Worm (Caenorhabditis elegans) whole organism, late embryonic: ENCODE results near the gene str-25.

ENCODE experiments used
- C08G9.2 ChIP-seq: sonication (generic microtip); optimal IDR thresholded peaks from 2 replicates; lab custom pipeline; 2016; ENCODE audit warnings: mild to moderate bottlenecking, missing genetic modification characterization, moderate library complexity, missing compliant biosample characterization
- C38D4.7 ChIP-seq: fragments of 200-800 bp; sonication (Bioruptor generic); optimal IDR thresholded peaks from 2 replicates; lab custom pipeline; 2018; ENCODE audit warnings: mild to moderate bottlenecking, missing genetic modification characterization, moderate library complexity, missing compliant biosample characterization
- K02D7.2 ChIP-seq: sonication (generic microtip); optimal IDR thresholded peaks from 2 replicates; lab custom pipeline; 2017; ENCODE audit warnings: mild to moderate bottlenecking, missing genetic modification characterization, missing compliant biosample characterization
- T23F11.4 ChIP-seq: fragments of 200-800 bp; sonication (Bioruptor generic); optimal IDR thresholded peaks from 2 replicates; lab custom pipeline; 2018; ENCODE audit warnings: mild to moderate bottlenecking, missing genetic modification characterization, missing compliant biosample characterization
- ahr-1 ChIP-seq: sonication (generic microtip); optimal IDR thresholded peaks from 2 replicates; lab custom pipeline; 2016; ENCODE audit warnings: missing genetic modification characterization, missing compliant biosample characterization
- ama-1 ChIP-seq: fragments of 150-350 bp; optimal IDR thresholded peaks from 2 replicates; lab custom pipeline; 2014
- ceh-14 ChIP-seq: sonication (generic microtip); optimal IDR thresholded peaks from 2 replicates; lab custom pipeline; 2016; ENCODE audit warnings: missing genotype, missing genetic modification characterization, missing compliant biosample characterization
- ceh-18 ChIP-seq: sonication (generic microtip); optimal IDR thresholded peaks from 2 replicates; lab custom pipeline; 2016; ENCODE audit warnings: missing genetic modification characterization, missing compliant biosample characterization
- ceh-22 ChIP-seq: sonication (generic microtip); optimal IDR thresholded peaks from 2 replicates; lab custom pipeline; 2017; ENCODE audit warnings: missing biosample characterization, missing genetic modification characterization
- ceh-24 ChIP-seq: sonication (generic microtip); optimal IDR thresholded peaks from 2 replicates; lab custom pipeline; 2016; ENCODE audit warnings: mild to moderate bottlenecking, missing genetic modification characterization, missing compliant biosample characterization
- ceh-31 ChIP-seq: sonication (generic microtip); optimal IDR thresholded peaks from 2 replicates; lab custom pipeline; 2016; ENCODE audit warnings: missing genetic modification characterization, missing compliant biosample characterization
- ceh-34 ChIP-seq: sonication (generic microtip); optimal IDR thresholded peaks from 2 replicates; lab custom pipeline; 2016; ENCODE audit warnings: mild to moderate bottlenecking, missing genetic modification characterization, missing compliant biosample characterization
- ceh-45 ChIP-seq: fragments of 200-800 bp; sonication (Bioruptor generic); IDR thresholded peaks from 2 replicates; pipeline ENCODE4 v1.3.6; 2022; ENCODE audit warnings: missing genetic modification reagents, missing genetic modification characterization, missing compliant biosample characterization
- ceh-9 ChIP-seq: sonication (generic microtip); optimal IDR thresholded peaks from 2 replicates; lab custom pipeline; 2016; ENCODE audit warnings: mild to moderate bottlenecking, missing genetic modification characterization, inconsistent platforms, missing compliant biosample characterization
- che-1 ChIP-seq: sonication (generic microtip); optimal IDR thresholded peaks from 2 replicates; lab custom pipeline; 2016; ENCODE audit warnings: mild to moderate bottlenecking, missing genetic modification characterization, missing compliant biosample characterization
- dmd-4 ChIP-seq: sonication (generic microtip); optimal IDR thresholded peaks from 2 replicates; lab custom pipeline; 2016; ENCODE audit warnings: borderline replicate concordance, missing genetic modification characterization, missing compliant biosample characterization
- dve-1 ChIP-seq: sonication (generic microtip); optimal IDR thresholded peaks from 2 replicates; lab custom pipeline; 2017; ENCODE audit warnings: antibody characterized with exemption, mild to moderate bottlenecking, missing genetic modification characterization, missing compliant biosample characterization
- elt-2 ChIP-seq: sonication (generic microtip); optimal IDR thresholded peaks from 2 replicates; lab custom pipeline; 2016; ENCODE audit warnings: missing genetic modification reagents, missing genetic modification characterization, missing compliant biosample characterization
- elt-4 ChIP-seq: sonication (generic microtip); optimal IDR thresholded peaks from 2 replicates; lab custom pipeline; 2016; ENCODE audit warnings: missing genetic modification characterization, missing compliant biosample characterization
- ets-4 ChIP-seq: sonication (generic microtip); optimal IDR thresholded peaks from 2 replicates; lab custom pipeline; 2016; ENCODE audit warnings: missing genetic modification characterization, missing compliant biosample characterization
- eyg-1 ChIP-seq: sonication (generic microtip); optimal IDR thresholded peaks from 2 replicates; lab custom pipeline; 2016; ENCODE audit warnings: missing genotype, missing genetic modification characterization, missing compliant biosample characterization
- fax-1 ChIP-seq: sonication (generic microtip); optimal IDR thresholded peaks from 2 replicates; lab custom pipeline; 2016; ENCODE audit warnings: missing genotype, missing genetic modification characterization, missing compliant biosample characterization
- fkh-6 ChIP-seq: sonication (generic microtip); optimal IDR thresholded peaks from 2 replicates; lab custom pipeline; 2016; ENCODE audit warnings: missing genetic modification characterization, missing compliant biosample characterization
- hlh-15 ChIP-seq: sonication (generic microtip); optimal IDR thresholded peaks from 2 replicates; lab custom pipeline; 2016; ENCODE audit warnings: missing genetic modification characterization, missing compliant biosample characterization
- hlh-8 ChIP-seq: sonication (generic microtip); optimal IDR thresholded peaks from 2 replicates; lab custom pipeline; 2016; ENCODE audit warnings: missing genotype, missing genetic modification characterization, missing compliant biosample characterization
- lim-6 ChIP-seq: sonication (generic microtip); optimal IDR thresholded peaks from 2 replicates; lab custom pipeline; 2016; ENCODE audit warnings: missing genetic modification characterization, missing compliant biosample characterization
- nfya-1 ChIP-seq: sonication (generic microtip); optimal IDR thresholded peaks from 2 replicates; lab custom pipeline; 2017; ENCODE audit warnings: missing genetic modification characterization, mild to moderate bottlenecking, missing compliant biosample characterization, antibody characterized with exemption, moderate library complexity
- nhr-232 ChIP-seq: sonication (generic microtip); optimal IDR thresholded peaks from 2 replicates; lab custom pipeline; 2016; ENCODE audit warnings: missing genetic modification characterization, missing compliant biosample characterization
- odd-2 ChIP-seq: sonication (generic microtip); optimal IDR thresholded peaks from 2 replicates; lab custom pipeline; 2017; ENCODE audit warnings: antibody characterized with exemption, mild to moderate bottlenecking, missing genetic modification characterization, missing compliant biosample characterization
- pag-3 ChIP-seq: sonication (generic microtip); optimal IDR thresholded peaks from 2 replicates; lab custom pipeline; 2016; ENCODE audit warnings: missing compliant biosample characterization, missing genetic modification characterization, borderline replicate concordance
- pat-9 ChIP-seq: fragments of 200-800 bp; sonication (Bioruptor generic); optimal IDR thresholded peaks from 2 replicates; lab custom pipeline; 2018; ENCODE audit warnings: mild to moderate bottlenecking, missing genetic modification characterization, moderate library complexity, missing compliant biosample characterization
- pax-1 ChIP-seq: fragments of 150-350 bp; optimal IDR thresholded peaks from 2 replicates; lab custom pipeline; 2014; ENCODE audit warnings: missing biosample characterization, missing genetic modification characterization
- pha-4 ChIP-seq: fragments of 150-350 bp; optimal IDR thresholded peaks from 2 replicates; lab custom pipeline; 2018; ENCODE audit warnings: missing biosample characterization, missing genetic modification reagents, missing genetic modification characterization
- pros-1 ChIP-seq: fragments of 150-350 bp; optimal IDR thresholded peaks from 2 replicates; lab custom pipeline; 2014; ENCODE audit warnings: missing biosample characterization, missing genetic modification reagents, missing genetic modification characterization
- ref-2 ChIP-seq: sonication (generic microtip); optimal IDR thresholded peaks from 2 replicates; lab custom pipeline; 2016; ENCODE audit warnings: missing genetic modification characterization, missing compliant biosample characterization
- sdc-2 ChIP-seq: sonication (generic microtip); optimal IDR thresholded peaks from 2 replicates; lab custom pipeline; 2016; ENCODE audit warnings: missing genotype, missing genetic modification characterization, missing compliant biosample characterization
- sox-2 ChIP-seq: fragments of 200-800 bp; sonication (Bioruptor generic); IDR thresholded peaks from 2 replicates; pipeline ENCODE4 v1.3.6; 2022; ENCODE audit warnings: missing genetic modification reagents, missing genetic modification characterization, missing compliant biosample characterization
- tbx-2 ChIP-seq: sonication (generic microtip); optimal IDR thresholded peaks from 2 replicates; lab custom pipeline; 2016; ENCODE audit warnings: missing genetic modification characterization, missing compliant biosample characterization
- ttx-3 ChIP-seq: sonication (generic microtip); optimal IDR thresholded peaks from 2 replicates; lab custom pipeline; 2016; ENCODE audit warnings: missing genetic modification reagents, missing genetic modification characterization, missing compliant biosample characterization
- unc-42 ChIP-seq: sonication (generic microtip); optimal IDR thresholded peaks from 2 replicates; lab custom pipeline; 2016; ENCODE audit warnings: missing genotype, missing genetic modification characterization, missing compliant biosample characterization
- unc-86 ChIP-seq: sonication (generic microtip); optimal IDR thresholded peaks from 2 replicates; lab custom pipeline; 2016; ENCODE audit warnings: missing genetic modification characterization, missing compliant biosample characterization
- zip-5 ChIP-seq: sonication (generic microtip); optimal IDR thresholded peaks from 2 replicates; lab custom pipeline; 2016; ENCODE audit warnings: missing genetic modification characterization, missing compliant biosample characterization
- ztf-16 ChIP-seq: sonication (generic microtip); optimal IDR thresholded peaks from 2 replicates; lab custom pipeline; 2017; ENCODE audit warnings: missing genetic modification characterization, missing compliant biosample characterization

Gene str-25

DNA sequence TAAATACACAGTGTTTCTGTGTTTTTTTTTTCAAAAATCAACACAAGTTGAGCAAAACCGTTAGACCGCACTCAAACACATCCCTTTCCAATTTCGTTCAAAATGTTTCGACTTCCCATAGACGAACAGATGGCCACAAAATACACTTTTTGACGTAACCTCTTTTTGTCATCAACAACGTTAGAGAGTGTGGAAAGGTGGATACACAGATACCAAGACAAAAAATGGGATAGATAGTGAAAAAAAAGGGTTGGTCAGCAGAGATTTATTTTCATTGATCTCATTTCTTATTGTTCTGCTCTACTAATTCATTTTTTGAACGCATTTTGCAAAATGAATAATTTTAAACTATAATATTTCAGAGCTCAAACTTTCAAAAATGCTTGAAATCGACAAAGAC, 20.6 kb upstream of the str-25 start:
- TF ChIP-seq dve-1 (tag; lab: Kevin White, UChicago) (no peak), pha-4 (tag; lab: Kevin White, UChicago) (no peak), odd-2 (no peak)

DNA sequence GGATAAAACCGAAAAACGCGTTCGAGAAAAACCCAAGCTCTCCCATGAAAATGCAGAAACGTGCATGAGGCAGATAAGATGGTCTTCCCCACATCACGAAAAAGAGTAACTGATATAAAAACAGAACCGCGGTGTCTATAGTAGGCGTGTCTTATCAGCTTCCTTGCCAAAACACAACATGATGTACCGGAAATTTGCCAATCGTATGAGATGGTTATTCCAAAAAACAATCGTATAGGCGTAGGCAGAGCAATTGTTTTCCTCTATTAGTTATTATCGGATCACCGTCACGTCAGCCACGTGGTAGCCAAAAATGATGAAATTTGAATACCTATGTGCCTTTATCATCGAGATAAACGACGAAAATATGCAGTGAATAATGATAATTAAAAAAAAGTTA, 16.0 kb upstream of the str-25 start, which contains the start of gene str-7:
TSS of gene str-7 (minus strand) at position 101 of the 400 bp plus-strand sequence.
- TF ChIP-seq elt-4 (tag; lab: Kevin White, UChicago) (no peak), che-1 (tag; lab: Kevin White, UChicago) (no peak), elt-2 (tag; lab: Kevin White, UChicago) (peak; percentile 50), eyg-1 (tag; lab: Kevin White, UChicago) (no peak), unc-86 (tag; lab: Kevin White, UChicago) (no peak), dve-1 (tag; lab: Kevin White, UChicago) (no peak)

DNA sequence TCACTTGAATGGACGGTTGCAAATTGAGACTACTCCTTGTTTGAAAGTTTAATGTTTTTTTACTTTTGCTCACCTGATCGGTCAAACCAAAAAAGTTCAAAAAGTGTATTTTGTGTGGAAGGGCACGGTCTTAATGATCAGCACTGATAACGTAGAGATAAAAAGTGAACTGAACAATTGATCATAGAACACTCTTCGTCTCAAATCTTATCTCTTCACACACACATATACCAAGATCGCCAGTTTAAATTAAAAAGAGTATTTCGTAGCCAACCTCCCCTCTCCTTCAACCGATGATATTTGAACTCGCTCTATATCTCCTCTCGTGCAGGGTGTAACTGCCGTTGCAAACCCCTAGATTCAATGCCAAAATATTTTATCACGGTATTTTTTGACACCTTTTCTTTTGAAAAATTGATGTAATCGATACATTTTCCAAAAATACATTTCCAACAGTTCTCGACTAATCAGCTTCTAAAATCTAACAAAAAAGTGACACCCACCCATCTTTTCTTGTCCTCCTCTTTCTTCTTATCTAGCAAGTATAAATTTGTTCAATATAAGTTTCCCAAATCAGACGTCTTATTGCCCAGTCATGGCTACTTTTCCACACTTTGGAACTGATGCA, 15.3 kb upstream of the str-25 start, which contains the start of gene cth-1:
TSS of gene cth-1 (plus strand) at position 578 of the 628 bp plus-strand sequence.
- TF ChIP-seq elt-2 (tag; lab: Kevin White, UChicago) (peak; percentile 55), nfya-1 (tag; lab: Kevin White, UChicago) (no peak)

DNA sequence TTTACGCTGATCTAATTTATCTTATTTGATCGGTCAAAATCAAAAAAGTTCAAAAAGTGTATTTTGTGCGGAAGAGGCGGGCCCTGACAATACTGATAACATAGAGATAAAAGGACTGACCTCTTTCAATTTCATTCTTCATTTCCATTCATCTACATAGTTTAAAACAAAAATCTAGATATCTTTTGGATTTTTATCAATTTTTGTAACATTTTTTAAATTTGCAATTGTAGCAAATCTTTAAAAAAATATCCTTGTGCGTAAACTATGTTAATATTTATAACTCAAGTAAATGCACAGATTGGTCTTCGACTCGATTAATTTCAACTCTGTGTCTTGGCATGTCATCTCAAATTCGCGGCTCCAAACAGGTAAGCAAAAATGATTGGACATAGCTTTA, 11.9 kb upstream of the str-25 start, which contains the start of gene argk-1:
TSS of gene argk-1 (plus strand) at position 301 of the 400 bp plus-strand sequence.
- TF ChIP-seq odd-2 (no peak), dve-1 (tag; lab: Kevin White, UChicago) (no peak), ets-4 (tag; lab: Kevin White, UChicago) (no peak), ceh-22 (no peak), hlh-15 (tag; lab: Kevin White, UChicago) (no peak), T23F11.4 (GFP tag; lab: Kevin White, UChicago) (no peak), sdc-2 (no peak), K02D7.2 (tag; lab: Kevin White, UChicago) (no peak), ahr-1 (no peak), C38D4.7 (no peak), nhr-232 (no peak), tbx-2 (no peak), dmd-4 (tag; lab: Kevin White, UChicago) (no peak), ttx-3 (tag; lab: Kevin White, UChicago) (no peak), unc-42 (tag; lab: Kevin White, UChicago) (no peak), ceh-14 (tag; lab: Kevin White, UChicago) (no peak), pag-3 (tag; lab: Kevin White, UChicago) (no peak), zip-5 (tag; lab: Kevin White, UChicago) (no peak), lim-6 (tag; lab: Kevin White, UChicago) (no peak)

DNA sequence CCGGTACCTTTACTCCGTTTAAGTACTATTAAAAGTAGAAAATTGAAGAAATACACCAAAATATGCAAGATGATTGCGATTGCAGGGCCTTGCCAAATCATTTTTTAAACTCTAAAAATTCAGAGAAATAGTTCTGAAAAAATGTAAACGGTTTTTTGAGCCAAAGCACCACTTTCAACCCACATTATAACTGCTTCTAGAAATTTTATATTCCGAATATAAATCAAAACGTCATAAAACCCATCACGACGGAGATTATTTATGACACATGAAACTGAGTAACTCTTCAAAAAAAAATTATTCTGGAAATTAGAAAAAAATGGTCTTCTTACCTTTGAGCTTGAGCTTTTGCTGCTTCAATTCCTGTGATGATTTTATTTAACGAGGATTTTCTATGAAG, 1.2 kb upstream of the str-25 start, which contains the start of gene srxa-16:
TSS of gene srxa-16 (minus strand) at position 101 of the 400 bp plus-strand sequence.
- TF ChIP-seq C08G9.2 (tag; lab: Kevin White, UChicago) (no peak), sdc-2 (no peak), nhr-232 (no peak), ceh-22 (no peak), ama-1 (no peak), fax-1 (tag; lab: Kevin White, UChicago) (no peak), pros-1 (no peak), odd-2 (no peak), fkh-6 (tag; lab: Kevin White, UChicago) (no peak), pag-3 (tag; lab: Kevin White, UChicago) (no peak), zip-5 (tag; lab: Kevin White, UChicago) (no peak)
- TF ChIP-seq, all 69 proteins: peak for 0

DNA sequence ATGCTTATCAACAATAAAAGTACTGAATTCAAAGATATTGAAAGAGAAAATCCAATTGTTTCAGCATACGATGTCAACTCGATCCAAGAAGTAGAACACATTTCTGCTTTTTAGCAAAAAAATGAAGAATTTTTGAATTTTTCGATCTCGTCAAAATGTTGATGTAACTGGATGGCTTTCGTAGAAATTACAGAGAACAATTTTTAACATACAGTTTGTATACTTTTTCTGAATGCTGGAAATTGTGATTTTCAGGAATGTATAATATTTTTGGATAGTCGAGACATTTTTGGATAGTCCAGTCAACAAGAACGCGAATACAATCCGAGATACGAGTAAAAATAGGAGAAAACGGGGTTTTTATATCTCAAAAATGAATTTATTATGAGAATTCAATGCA, 3.1 kb downstream of the str-25 start, which contains the start of gene str-103:
TSS of gene str-103 (minus strand) at position 101 of the 400 bp plus-strand sequence.
- TF ChIP-seq ceh-9 (tag; lab: Kevin White, UChicago) (no peak), ceh-18 (no peak), hlh-8 (tag; lab: Kevin White, UChicago) (no peak), odd-2 (no peak), ceh-34 (tag; lab: Kevin White, UChicago) (no peak), ztf-16 (tag; lab: Kevin White, UChicago) (no peak), pat-9 (tag; lab: Kevin White, UChicago) (no peak), sox-2 (GFP tag; lab: Robert Waterston, UW) (no peak), ceh-14 (tag; lab: Kevin White, UChicago) (no peak), ref-2 (no peak), zip-5 (tag; lab: Kevin White, UChicago) (no peak), ceh-45 (GFP tag; lab: Robert Waterston, UW) (no peak), dmd-4 (tag; lab: Kevin White, UChicago) (no peak), ceh-31 (tag; lab: Kevin White, UChicago) (no peak), ceh-24 (tag; lab: Kevin White, UChicago) (no peak), pax-1 (tag; lab: Kevin White, UChicago) (no peak)
